Fruit fly (Drosophila melanogaster) whole organism, embryonic: ENCODE results near the gene CG43062.

Experiments
- Ada2b ChIP-seq: fragments of 200-800 bp; sonication (Bioruptor generic); IDR thresholded peaks from 2 replicates; pipeline ENCODE4 v1.3.6; 2022; ENCODE audit warnings: missing biosample characterization, missing genetic modification characterization
- CG10565 ChIP-seq: fragments of 200-800 bp; sonication (Bioruptor generic); optimal IDR thresholded peaks from 3 replicates; lab custom pipeline; 2016; ENCODE audit warnings: missing biosample characterization, mild to moderate bottlenecking, missing genetic modification characterization
- CG10979 ChIP-seq: fragments of 200-800 bp; sonication (Bioruptor generic); optimal IDR thresholded peaks from 2 replicates; lab custom pipeline; 2018; ENCODE audit warnings: missing biosample characterization, mild to moderate bottlenecking, missing genetic modification characterization, moderate library complexity
- CG12104 ChIP-seq: fragments of 200-800 bp; sonication (Bioruptor generic); optimal IDR thresholded peaks from 3 replicates; lab custom pipeline; 2016; ENCODE audit warnings: missing biosample characterization, missing genetic modification characterization
- CG12155 ChIP-seq: fragments of 200-800 bp; sonication (Bioruptor generic); optimal IDR thresholded peaks from 3 replicates; lab custom pipeline; 2016; ENCODE audit warnings: missing biosample characterization, missing genetic modification characterization
- CG13894 ChIP-seq: fragments of 200-800 bp; sonication (Bioruptor generic); optimal IDR thresholded peaks from 3 replicates; lab custom pipeline; 2018; ENCODE audit warnings: missing biosample characterization, mild to moderate bottlenecking, missing genetic modification characterization, moderate library complexity
- CG14050 ChIP-seq: fragments of 200-800 bp; sonication (Bioruptor generic); IDR thresholded peaks from 3 replicates; pipeline ENCODE4 v1.3.6; 2022; ENCODE audit warnings: missing biosample characterization, missing genetic modification characterization
- CG15479 ChIP-seq: fragments of 200-800 bp; sonication (Bioruptor generic); optimal IDR thresholded peaks from 3 replicates; lab custom pipeline; 2019; ENCODE audit warnings: missing biosample characterization, mild to moderate bottlenecking, missing genetic modification characterization, moderate library complexity
- CG2199 ChIP-seq: fragments of 200-800 bp; sonication (Bioruptor generic); IDR thresholded peaks from 3 replicates; pipeline ENCODE4 v1.3.6; 2022; ENCODE audit warnings: missing biosample characterization, missing genetic modification characterization
- CG34224 ChIP-seq: fragments of 200-800 bp; sonication (Bioruptor generic); IDR thresholded peaks from 3 replicates; pipeline ENCODE4 v1.3.6; 2022; ENCODE audit warnings: missing biosample characterization, missing genetic modification characterization; ENCODE audit not compliant: partially characterized antibody
- CG34422 ChIP-seq: fragments of 200-800 bp; sonication (Bioruptor generic); IDR thresholded peaks from 3 replicates; pipeline ENCODE4 v1.3.6; 2022; ENCODE audit warnings: missing biosample characterization, missing genetic modification characterization
- CG3847 ChIP-seq: fragments of 200-800 bp; sonication (Bioruptor generic); IDR thresholded peaks from 2 replicates; pipeline ENCODE4 v1.3.6; 2022; ENCODE audit warnings: missing biosample characterization, missing genetic modification characterization
- CG4360 ChIP-seq: fragments of 200-800 bp; sonication (Bioruptor generic); IDR thresholded peaks from 2 replicates; pipeline ENCODE4 v1.3.6; 2022; ENCODE audit warnings: missing biosample characterization, missing genetic modification characterization
- CG6272 ChIP-seq: fragments of 200-800 bp; sonication (Bioruptor generic); IDR thresholded peaks from 2 replicates; pipeline ENCODE4 v1.3.6; 2022; ENCODE audit warnings: missing biosample characterization, missing genetic modification characterization
- CG8290 ChIP-seq, 3 experiments: fragments of 200-800 bp; sonication (Bioruptor generic); optimal IDR thresholded peaks; 2 replicates each; lab custom pipeline; 2016 to 2019; ENCODE audit warnings: missing biosample characterization in 3 of 3, missing genetic modification characterization in 3 of 3, mild to moderate bottlenecking in 2 of 3, moderate library complexity in 1 of 3
- CG8478 ChIP-seq: fragments of >200 bp; optimal IDR thresholded peaks from 2 replicates; lab custom pipeline; 2018
- Camta ChIP-seq: fragments of 200-800 bp; sonication (Bioruptor generic); optimal IDR thresholded peaks from 2 replicates; lab custom pipeline; 2016; ENCODE audit warnings: missing biosample characterization, missing genetic modification characterization
- Deaf1 ChIP-seq: fragments of 200-800 bp; optimal IDR thresholded peaks from 3 replicates; lab custom pipeline; 2019; ENCODE audit warnings: missing biosample characterization, mild to moderate bottlenecking, missing genetic modification characterization, moderate library complexity
- Ets65A ChIP-seq: fragments of 200-800 bp; sonication (Bioruptor generic); peaks from one replicate; lab custom pipeline; 2016; ENCODE audit warnings: missing biosample characterization, missing genetic modification characterization
- Med ChIP-seq: fragments of 200-800 bp; sonication (Bioruptor generic); peaks from one replicate; lab custom pipeline; 2016; ENCODE audit warnings: missing biosample characterization, missing genetic modification characterization, mild to moderate bottlenecking, inconsistent platforms, moderate library complexity
- Myb ChIP-seq: fragments of 200-800 bp; sonication (Bioruptor generic); optimal IDR thresholded peaks from 2 replicates; lab custom pipeline; 2016; ENCODE audit warnings: missing biosample characterization, missing genetic modification characterization
- NC2α ChIP-seq: fragments of 200-800 bp; sonication (Bioruptor generic); optimal IDR thresholded peaks from 2 replicates; lab custom pipeline; 2016; ENCODE audit warnings: missing biosample characterization, missing genetic modification characterization
- Opbp ChIP-seq: fragments of 200-800 bp; sonication (Bioruptor generic); IDR thresholded peaks from 3 replicates; pipeline ENCODE4 v1.3.6; 2022; ENCODE audit warnings: missing biosample characterization, missing genetic modification characterization; ENCODE audit not compliant: partially characterized antibody
- Stat92E ChIP-seq, 3 experiments: fragments of >200 bp in 2 of 3; fragments of 200-800 bp in 1 of 3; sonication (Bioruptor generic) in 1 of 3; optimal IDR thresholded peaks; 2 replicates each; lab custom pipeline; 2017 to 2019; ENCODE audit warnings: missing biosample characterization in 3 of 3, missing genetic modification characterization in 3 of 3, mild to moderate bottlenecking in 1 of 3, moderate library complexity in 1 of 3
- Trl ChIP-seq, 3 experiments: fragments of >200 bp in 2 of 3; fragments of 200-800 bp in 1 of 3; sonication (Bioruptor generic) in 1 of 3; optimal IDR thresholded peaks; 2 replicates in 1 of 3; 3 replicates in 2 of 3; lab custom pipeline; 2016 to 2017; ENCODE audit warnings: missing biosample characterization in 1 of 3, missing genetic modification characterization in 1 of 3
- aop ChIP-seq: fragments of 200-800 bp; sonication (Bioruptor generic); IDR thresholded peaks from 2 replicates; pipeline ENCODE4 v1.3.6; 2022; ENCODE audit warnings: missing biosample characterization, missing genetic modification characterization
- cg ChIP-seq: fragments of 200-800 bp; sonication (Bioruptor generic); optimal IDR thresholded peaks from 3 replicates; lab custom pipeline; 2019; ENCODE audit warnings: missing biosample characterization, mild to moderate bottlenecking, missing genetic modification characterization, moderate library complexity
- chm ChIP-seq: fragments of 200-800 bp; sonication (Bioruptor generic); IDR thresholded peaks from 2 replicates; pipeline ENCODE4 v1.3.6; 2022; ENCODE audit warnings: missing biosample characterization, missing genetic modification characterization
- ci ChIP-seq: fragments of 200-800 bp; sonication (Bioruptor generic); IDR thresholded peaks from 3 replicates; pipeline ENCODE4 v1.3.6; 2022; ENCODE audit warnings: missing biosample characterization, missing genetic modification characterization
- crol ChIP-seq: fragments of 200-800 bp; sonication (Bioruptor generic); IDR thresholded peaks from 2 replicates; pipeline ENCODE4 v1.3.6; 2022; ENCODE audit warnings: missing biosample characterization, missing genetic modification characterization
- cwo ChIP-seq: fragments of 200-800 bp; sonication (Bioruptor generic); optimal IDR thresholded peaks from 3 replicates; lab custom pipeline; 2017; ENCODE audit warnings: missing biosample characterization, missing genetic modification characterization, mild to moderate bottlenecking, moderate library complexity, missing genetic modification reagents
- da ChIP-seq: fragments of 200-800 bp; sonication (Bioruptor generic); optimal IDR thresholded peaks from 2 replicates; lab custom pipeline; 2016; ENCODE audit warnings: missing biosample characterization, missing genetic modification characterization
- dpn ChIP-seq, 2 experiments: fragments of 200-800 bp; sonication (Bioruptor generic); optimal IDR thresholded peaks; 3 replicates each; lab custom pipeline; 2016; ENCODE audit warnings: missing biosample characterization in 2 of 2, missing genetic modification characterization in 2 of 2
- ftz-f1 ChIP-seq: fragments of 200-800 bp; sonication (Bioruptor generic); optimal IDR thresholded peaks from 2 replicates; lab custom pipeline; 2016; ENCODE audit warnings: missing biosample characterization, missing genetic modification characterization
- gce ChIP-seq: fragments of 200-800 bp; sonication (Bioruptor generic); IDR thresholded peaks from 3 replicates; pipeline ENCODE4 v1.3.6; 2022; ENCODE audit warnings: missing biosample characterization, missing genetic modification characterization
- jing ChIP-seq: fragments of 200-800 bp; sonication (Bioruptor generic); optimal IDR thresholded peaks from 2 replicates; lab custom pipeline; 2018; ENCODE audit warnings: missing biosample characterization, mild to moderate bottlenecking, missing genetic modification characterization
- nerfin-1 ChIP-seq: fragments of 200-800 bp; sonication (Bioruptor generic); optimal IDR thresholded peaks from 3 replicates; lab custom pipeline; 2019; ENCODE audit warnings: missing biosample characterization, mild to moderate bottlenecking, missing genetic modification characterization, moderate library complexity
- oc ChIP-seq: fragments of 200-800 bp; sonication (Bioruptor generic); optimal IDR thresholded peaks from 2 replicates; lab custom pipeline; 2018; ENCODE audit warnings: missing biosample characterization, mild to moderate bottlenecking, missing genetic modification characterization, moderate library complexity
- org-1 ChIP-seq: fragments of 200-800 bp; sonication (Bioruptor generic); optimal IDR thresholded peaks from 2 replicates; lab custom pipeline; 2017; ENCODE audit warnings: missing biosample characterization, missing genetic modification characterization
- pfk ChIP-seq: fragments of 200-800 bp; sonication (Bioruptor generic); optimal IDR thresholded peaks from 2 replicates; lab custom pipeline; 2018; ENCODE audit warnings: missing biosample characterization, mild to moderate bottlenecking, missing genetic modification characterization, moderate library complexity
- pita ChIP-seq: fragments of 200-800 bp; sonication (Bioruptor generic); optimal IDR thresholded peaks from 2 replicates; lab custom pipeline; 2017; ENCODE audit warnings: missing biosample characterization, mild to moderate bottlenecking, missing genetic modification characterization
- prd ChIP-seq, 3 experiments: fragments of >200 bp in 2 of 3; fragments of 200-800 bp in 1 of 3; sonication (Bioruptor generic) in 1 of 3; optimal IDR thresholded peaks in 2 of 3; IDR thresholded peaks in 1 of 3; 2 replicates in 2 of 3; 3 replicates in 1 of 3; pipeline versions ENCODE4 v1.3.6 to Lab custom; 2017 to 2022; ENCODE audit warnings: missing biosample characterization in 1 of 3, missing genetic modification characterization in 1 of 3
- pros ChIP-seq: fragments of 200-800 bp; sonication (Bioruptor generic); optimal IDR thresholded peaks from 3 replicates; lab custom pipeline; 2019; ENCODE audit warnings: missing biosample characterization, mild to moderate bottlenecking, missing genetic modification characterization, moderate library complexity
- pum ChIP-seq: fragments of 200-800 bp; sonication (Bioruptor generic); optimal IDR thresholded peaks from 2 replicates; lab custom pipeline; 2016; ENCODE audit warnings: missing biosample characterization, missing genetic modification characterization
- sens ChIP-seq: fragments of 200-800 bp; sonication (Bioruptor generic); peaks from one replicate; lab custom pipeline; 2016; ENCODE audit warnings: missing biosample characterization, missing genetic modification characterization
- tio ChIP-seq: fragments of 200-800 bp; sonication (Bioruptor generic); optimal IDR thresholded peaks from 2 replicates; lab custom pipeline; 2017; ENCODE audit warnings: missing biosample characterization, missing genetic modification characterization, inconsistent platforms
- twi ChIP-seq: fragments of 200-800 bp; optimal IDR thresholded peaks from 2 replicates; lab custom pipeline; 2019; ENCODE audit warnings: missing biosample characterization, mild to moderate bottlenecking, missing genetic modification characterization, moderate library complexity
- zf30C ChIP-seq: fragments of 200-800 bp; sonication (Bioruptor generic); optimal IDR thresholded peaks from 3 replicates; lab custom pipeline; 2018; ENCODE audit warnings: missing biosample characterization, mild to moderate bottlenecking, missing genetic modification characterization

The CG43062 gene

dm6 chr3R:11772181-11772827, 22.2 kb downstream of the CG43062 start:
- TF ChIP-seq ci (GFP tag; lab: Robert Waterston, UW) (peak; percentile 62), sens (GFP tag; lab: Kevin White, UChicago) (peak; percentile 39), ftz-f1 (GFP tag; lab: Kevin White, UChicago) (peak; percentile 42), tio (GFP tag; lab: Kevin White, UChicago) (no peak), CG8290 (GFP tag; optimal IDR thresholded peaks at IDR 0.05; lab: Kevin White, UChicago) (no peak), CG8290 (tag; optimal IDR thresholded peaks at IDR 0.05; lab: Kevin White, UChicago) (peak in 1 of 2 experiments; percentile 3), pros (no peak), CG12104 (GFP tag; lab: Kevin White, UChicago) (no peak), Myb (GFP tag; lab: Kevin White, UChicago) (no peak), CG3847 (GFP tag; lab: Robert Waterston, UW) (no peak), CG2199 (GFP tag; lab: Robert Waterston, UW) (peak; percentile 76; the same call in 2 of the 3 replicates), CG10979 (no peak), cg (GFP tag; lab: Kevin White, UChicago) (peak; percentile 74), da (GFP tag; lab: Kevin White, UChicago) (no peak), Ets65A (GFP tag; lab: Kevin White, UChicago) (peak; percentile 66), chm (GFP tag; lab: Robert Waterston, UW) (0 out of 2 replicates have a peak, but pooled peaks have one; percentile 50), CG34422 (GFP tag; lab: Robert Waterston, UW) (peak; percentile 53; the same call in 1 of the 3 replicates), pfk (GFP tag; lab: Kevin White, UChicago) (peak; percentile 26), Med (GFP tag; lab: Kevin White, UChicago) (peak; percentile 71), cwo (GFP tag; lab: Kevin White, UChicago) (peak; percentile 39), prd (optimal IDR thresholded peaks at IDR 0.05; lab: Kevin White, UChicago) (no peak), prd (GFP tag; IDR thresholded peaks at IDR 0.05; lab: Robert Waterston, UW) (no peak), jing (GFP tag; lab: Kevin White, UChicago) (no peak), CG34224 (0 out of 3 replicates have a peak, but pooled peaks have one; percentile 12), crol (GFP tag; lab: Robert Waterston, UW) (peak; percentile 36; the same call in 1 of the 2 replicates), CG6272 (GFP tag; lab: Robert Waterston, UW) (0 out of 2 replicates have a peak, but pooled peaks have one; percentile 20), Camta (GFP tag; lab: Kevin White, UChicago) (no peak), Deaf1 (tag; lab: Kevin White, UChicago) (peak; percentile 43), Stat92E (GFP tag; optimal IDR thresholded peaks at IDR 0.05; lab: Kevin White, UChicago) (no peak), oc (no peak), CG13894 (tag; lab: Kevin White, UChicago) (peak; percentile 21), twi (tag; lab: Kevin White, UChicago) (peak; percentile 35)

DNA sequence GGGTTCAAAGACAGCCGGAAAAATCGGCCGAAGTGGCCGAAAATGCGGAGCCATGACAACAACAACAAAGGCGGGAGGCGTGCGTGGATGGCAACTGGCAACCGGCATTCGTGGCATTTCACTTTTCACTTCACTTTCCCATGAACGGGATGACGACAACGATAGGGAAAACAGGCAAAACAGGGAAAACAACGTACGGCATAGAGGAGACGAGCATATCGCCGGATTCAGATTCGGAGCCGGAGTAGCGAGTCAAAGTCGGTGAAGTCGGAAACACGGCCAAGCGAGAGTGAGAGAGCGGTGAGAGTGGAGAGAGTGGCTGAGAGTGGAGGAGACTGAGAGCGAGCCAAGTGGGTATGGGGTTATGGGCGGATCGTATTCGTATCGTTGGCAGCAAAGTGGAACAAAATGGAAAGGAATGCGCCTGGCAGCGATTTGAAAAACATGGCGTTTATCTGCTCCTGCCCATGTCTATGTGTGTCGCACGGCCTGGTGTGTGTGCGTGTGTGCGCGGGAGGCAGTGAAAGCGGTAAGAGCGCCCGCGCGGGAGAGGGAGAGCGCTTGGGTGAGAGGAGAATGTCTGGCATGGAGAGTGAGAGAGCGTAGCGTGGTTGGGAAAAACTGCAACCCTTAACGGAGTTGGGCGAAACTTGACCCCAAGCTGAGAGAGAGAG, 23.3 kb downstream of the CG43062 start:
- TF ChIP-seq org-1 (GFP tag; lab: Kevin White, UChicago) (no peak), CG12155 (peak; percentile 64), zf30C (no peak), gce (no peak), Ada2b (no peak), CG10565 (GFP tag; lab: Kevin White, UChicago) (no peak), CG15479 (GFP tag; lab: Kevin White, UChicago) (peak; percentile 54), CG14050 (GFP tag; lab: Robert Waterston, UW) (no peak), dpn (GFP tag; optimal IDR thresholded peaks at IDR 0.05; lab: Kevin White, UChicago) (no peak), pita (GFP tag; lab: Kevin White, UChicago) (no peak), Opbp (GFP tag; lab: Robert Waterston, UW) (peak; percentile 46; the same call in 1 of the 3 replicates), CG8478 (lab: Kevin White, UChicago) (peak; percentile 73), CG4360 (peak; percentile 90), aop (GFP tag; lab: Robert Waterston, UW) (no peak), Trl (optimal IDR thresholded peaks at IDR 0.05; lab: Kevin White, UChicago) (peak; percentile 90 to 99), Trl (GFP tag; optimal IDR thresholded peaks at IDR 0.05; lab: Kevin White, UChicago) (peak; percentile 31), nerfin-1 (tag; lab: Kevin White, UChicago) (peak; percentile 63), pum (GFP tag; lab: Kevin White, UChicago) (no peak), NC2α (GFP tag; lab: Kevin White, UChicago) (no peak)
